Worm (Caenorhabditis elegans) whole organism, early embryonic: ENCODE measurements around the gene R02D5.6.

Experiments
- B0310.2 ChIP-seq: sonication (generic microtip); optimal IDR thresholded peaks from 2 replicates; lab custom pipeline; 2016; ENCODE audit warnings: mild to moderate bottlenecking, missing genetic modification characterization, missing compliant biosample characterization
- F13C5.2 ChIP-seq: sonication (generic microtip); optimal IDR thresholded peaks from 2 replicates; lab custom pipeline; 2017; ENCODE audit warnings: mild to moderate bottlenecking, missing genetic modification characterization, inconsistent platforms, missing compliant biosample characterization
- aly-1 ChIP-seq: sonication (generic microtip); optimal IDR thresholded peaks from 2 replicates; lab custom pipeline; 2016; ENCODE audit warnings: missing genetic modification characterization, missing compliant biosample characterization
- ama-1 ChIP-seq: fragments of 150-350 bp; optimal IDR thresholded peaks from 2 replicates; lab custom pipeline; 2014
- ceh-13 ChIP-seq: fragments of 200-800 bp; sonication (Bioruptor generic); optimal IDR thresholded peaks from 2 replicates; lab custom pipeline; 2018; ENCODE audit warnings: mild to moderate bottlenecking, missing genetic modification characterization, missing compliant biosample characterization
- ceh-36 ChIP-seq: sonication (generic microtip); optimal IDR thresholded peaks from 2 replicates; lab custom pipeline; 2016; ENCODE audit warnings: missing genetic modification characterization, inconsistent platforms, missing compliant biosample characterization
- ets-7 ChIP-seq: sonication (generic microtip); optimal IDR thresholded peaks from 2 replicates; lab custom pipeline; 2016; ENCODE audit warnings: missing genotype, missing genetic modification characterization, missing compliant biosample characterization
- flt-1 ChIP-seq: fragments of 200-800 bp; sonication (Bioruptor generic); IDR thresholded peaks from 2 replicates; pipeline ENCODE4 v1.3.6; 2022; ENCODE audit warnings: missing genetic modification characterization, missing compliant biosample characterization
- hmbx-1 ChIP-seq: sonication (generic microtip); optimal IDR thresholded peaks from 2 replicates; lab custom pipeline; 2016; ENCODE audit warnings: mild to moderate bottlenecking, missing genetic modification characterization, missing compliant biosample characterization
- hmg-4 ChIP-seq: fragments of 200-800 bp; sonication (Bioruptor generic); optimal IDR thresholded peaks from 2 replicates; lab custom pipeline; 2018; ENCODE audit warnings: mild to moderate bottlenecking, missing genetic modification characterization, missing compliant biosample characterization
- hnd-1 ChIP-seq: sonication (generic microtip); optimal IDR thresholded peaks from 2 replicates; lab custom pipeline; 2016; ENCODE audit warnings: missing genetic modification characterization, missing compliant biosample characterization
- pes-1 ChIP-seq: fragments of 200-800 bp; sonication (Bioruptor generic); IDR thresholded peaks from 2 replicates; pipeline ENCODE4 v1.3.6; 2022; ENCODE audit warnings: missing genetic modification reagents, missing genetic modification characterization, missing compliant biosample characterization
- scrt-1 ChIP-seq: fragments of 200-800 bp; sonication (Bioruptor generic); IDR thresholded peaks from 2 replicates; pipeline ENCODE4 v1.3.6; 2022; ENCODE audit warnings: missing genetic modification characterization, missing compliant biosample characterization
- sea-1 ChIP-seq: fragments of 200-800 bp; sonication (Bioruptor generic); conservative IDR thresholded peaks from 2 replicates; pipeline ENCODE4 v1.3.6; 2022; ENCODE audit warnings: missing genetic modification characterization, missing compliant biosample characterization
- tbx-11 ChIP-seq: fragments of 200-800 bp; sonication (Bioruptor generic); IDR thresholded peaks from 2 replicates; pipeline ENCODE4 v1.3.6; 2022; ENCODE audit warnings: missing genetic modification characterization, missing compliant biosample characterization
- tbx-37 ChIP-seq: fragments of 200-800 bp; sonication (Bioruptor generic); conservative IDR thresholded peaks from 2 replicates; pipeline ENCODE4 v1.3.6; 2022; ENCODE audit warnings: missing genetic modification reagents, missing genetic modification characterization, missing compliant biosample characterization
- tra-4 ChIP-seq: sonication (generic microtip); optimal IDR thresholded peaks from 2 replicates; lab custom pipeline; 2017; ENCODE audit warnings: missing genetic modification characterization, missing compliant biosample characterization

R02D5.6 gene

ce11 chrV:14508005-14508521, 9.8 kb downstream of the R02D5.6 start, which contains the start of gene R02D5.1:
TSS of gene R02D5.1 (plus strand) at chrV:14508249.
- TF ChIP-seq ceh-13 (GFP tag; lab: Kevin White, UChicago): no peak
- TF ChIP-seq hmg-4 (GFP tag; lab: Kevin White, UChicago): peak; percentile 21

ce11 chrV:14506713-14507675, 10.9 kb downstream of the R02D5.6 start:
- TF ChIP-seq ceh-36 (tag; lab: Kevin White, UChicago): no peak
- no peak for TF ChIP-seq tbx-11 (GFP tag; lab: Robert Waterston, UW)
- no peak for TF ChIP-seq B0310.2 (tag; lab: Kevin White, UChicago)
- TF ChIP-seq hmg-4 (GFP tag; lab: Kevin White, UChicago): no peak
- no peak for TF ChIP-seq aly-1 (tag; lab: Kevin White, UChicago)
- TF ChIP-seq ama-1 (lab: Kevin White, UChicago): no peak
- no peak for TF ChIP-seq ceh-13 (GFP tag; lab: Kevin White, UChicago)
- no peak for TF ChIP-seq hmbx-1

- peak; percentile 68 for TF ChIP-seq hmg-4 (GFP tag; lab: Kevin White, UChicago)
- TF ChIP-seq tbx-37 (GFP tag; lab: Robert Waterston, UW): no peak
- TF ChIP-seq tra-4 (tag; lab: Kevin White, UChicago): no peak
These were observed 12.1 kb downstream of the R02D5.6 start for ce11 chrV:14505745-14506214.

- no peak for TF ChIP-seq tbx-11 (GFP tag; lab: Robert Waterston, UW)
- 0 out of 2 replicates have a peak, but pooled peaks have one; percentile 49 for TF ChIP-seq scrt-1 (GFP tag; lab: Robert Waterston, UW)
- TF ChIP-seq pes-1 (GFP tag; lab: Robert Waterston, UW): peak; percentile 29; the same call in 1 of the 2 replicates
- 0 out of 2 replicates have a peak, but pooled peaks have one; percentile 45 for TF ChIP-seq sea-1 (GFP tag; lab: Robert Waterston, UW)
- TF ChIP-seq hmg-4 (GFP tag; lab: Kevin White, UChicago): peak; percentile 44
These were observed 13.1 kb downstream of the R02D5.6 start for ce11 chrV:14504774-14505173.

ce11 chrV:14504120-14504519, 13.8 kb downstream of the R02D5.6 start:
- TF ChIP-seq ceh-36 (tag; lab: Kevin White, UChicago): no peak
- no peak for TF ChIP-seq flt-1 (GFP tag; lab: Robert Waterston, UW)
- no peak for TF ChIP-seq ceh-13 (GFP tag; lab: Kevin White, UChicago)
- TF ChIP-seq pes-1 (GFP tag; lab: Robert Waterston, UW): no peak
- TF ChIP-seq F13C5.2 (tag; lab: Kevin White, UChicago): no peak
- no peak for TF ChIP-seq aly-1 (tag; lab: Kevin White, UChicago)
- TF ChIP-seq tbx-37 (GFP tag; lab: Robert Waterston, UW): no peak

ce11 chrV:14503065-14503464, 14.8 kb downstream of the R02D5.6 start:
- TF ChIP-seq ceh-36 (tag; lab: Kevin White, UChicago): no peak
- TF ChIP-seq flt-1 (GFP tag; lab: Robert Waterston, UW): no peak
- TF ChIP-seq aly-1 (tag; lab: Kevin White, UChicago): no peak
- no peak for TF ChIP-seq ets-7 (tag; lab: Kevin White, UChicago)
- no peak for TF ChIP-seq tra-4 (tag; lab: Kevin White, UChicago)
- no peak for TF ChIP-seq pes-1 (GFP tag; lab: Robert Waterston, UW)
- no peak for TF ChIP-seq hnd-1 (tag; lab: Kevin White, UChicago)
- TF ChIP-seq tbx-11 (GFP tag; lab: Robert Waterston, UW): no peak
- TF ChIP-seq hmbx-1: no peak
- TF ChIP-seq hmg-4 (GFP tag; lab: Kevin White, UChicago): no peak
- TF ChIP-seq tbx-37 (GFP tag; lab: Robert Waterston, UW): no peak
- no peak for TF ChIP-seq ceh-13 (GFP tag; lab: Kevin White, UChicago)
- TF ChIP-seq scrt-1 (GFP tag; lab: Robert Waterston, UW): no peak
- TF ChIP-seq B0310.2 (tag; lab: Kevin White, UChicago): no peak
- no peak for TF ChIP-seq F13C5.2 (tag; lab: Kevin White, UChicago)

ce11 chrV:14501136-14501535, 16.8 kb downstream of the R02D5.6 start, which contains the start of gene R02D5.24:
TSS of gene R02D5.24 (plus strand) at chrV:14501340.
- TF ChIP-seq B0310.2 (tag; lab: Kevin White, UChicago) (peak; percentile 1), flt-1 (GFP tag; lab: Robert Waterston, UW) (peak; percentile 28; the same call in 1 of the 2 replicates), hmg-4 (GFP tag; lab: Kevin White, UChicago) (peak; percentile 70), F13C5.2 (tag; lab: Kevin White, UChicago) (no peak)

ce11 chrV:14500554-14500953, 17.4 kb downstream of the R02D5.6 start:
- TF ChIP-seq flt-1 (GFP tag; lab: Robert Waterston, UW): no peak
- TF ChIP-seq ceh-13 (GFP tag; lab: Kevin White, UChicago): no peak
- TF ChIP-seq pes-1 (GFP tag; lab: Robert Waterston, UW): no peak
- no peak for TF ChIP-seq hnd-1 (tag; lab: Kevin White, UChicago)
- TF ChIP-seq sea-1 (GFP tag; lab: Robert Waterston, UW): no peak
- no peak for TF ChIP-seq aly-1 (tag; lab: Kevin White, UChicago)
- TF ChIP-seq hmbx-1: no peak
- no peak for TF ChIP-seq hmg-4 (GFP tag; lab: Kevin White, UChicago)
